Comparison of ENCODE assay signal across 3 worm cellular contexts in genomic region chrV:16779971-16780370, ce11.
TF ChIP-seq lines count a peak whose summit lies in the region.

No protein-coding gene starts in this region.

TF ChIP-seq in whole organism, L1 larva, 84 proteins besides CTCF, POLR2A, EP300 and RAD21:
- TF ChIP-seq unc-130 (tag; optimal IDR thresholded peaks at IDR 0.05; lab: Kevin White, UChicago), result peak; percentile 17
- no peak for TF ChIP-seq mdl-1 (tag; optimal IDR thresholded peaks at IDR 0.05; lab: Kevin White, UChicago)
- TF ChIP-seq efl-1 (optimal IDR thresholded peaks at IDR 0.05; lab: Kevin White, UChicago), result no peak
- peak in 1 of 2 experiments; percentile 84 for TF ChIP-seq efl-1 (GFP tag; optimal IDR thresholded peaks at IDR 0.05 in 1 of 2; lab: Kevin White, UChicago)
- peak in 3 of 6 experiments; percentile 2 to 59 (median 46) for TF ChIP-seq elt-3 (tag; optimal IDR thresholded peaks at IDR 0.05; lab: Kevin White, UChicago)

TF ChIP-seq in whole organism, L2 larva, 48 proteins besides CTCF, POLR2A, EP300 and RAD21:
- TF ChIP-seq blmp-1 (tag; optimal IDR thresholded peaks at IDR 0.05; lab: Kevin White, UChicago; ENCODE audit: insufficient read depth) (peak; percentile 11), unc-62 (GFP tag; optimal IDR thresholded peaks at IDR 0.05; lab: Kevin White, UChicago) (no peak), ama-1 (optimal IDR thresholded peaks at IDR 0.05; lab: Kevin White, UChicago) (no peak), sma-9 (GFP tag; optimal IDR thresholded peaks at IDR 0.05; lab: Kevin White, UChicago) (peak; percentile 19), sma-9 (tag; optimal IDR thresholded peaks at IDR 0.05; lab: Kevin White, UChicago) (no peak)

TF ChIP-seq in whole organism, L4 larva, 104 proteins besides CTCF, POLR2A, EP300 and RAD21:
- TF ChIP-seq zfp-2 (tag; optimal IDR thresholded peaks at IDR 0.05; lab: Kevin White, UChicago), result no peak
- no peak for TF ChIP-seq fkh-10 (GFP tag; optimal IDR thresholded peaks at IDR 0.05; lab: Kevin White, UChicago)
- peak in 1 of 2 experiments; percentile 93 for TF ChIP-seq unc-62 (GFP tag; optimal IDR thresholded peaks at IDR 0.05 in 1 of 2; lab: Kevin White, UChicago)
- TF ChIP-seq unc-62 (tag; optimal IDR thresholded peaks at IDR 0.05; lab: Kevin White, UChicago), result no peak
- TF ChIP-seq Y5F2A.4 (GFP tag; optimal IDR thresholded peaks at IDR 0.05; lab: Kevin White, UChicago), result no peak
- TF ChIP-seq duxl-1 (tag; optimal IDR thresholded peaks at IDR 0.05; lab: Kevin White, UChicago; ENCODE audit: poor library complexity), result no peak
- TF ChIP-seq aly-2 (tag; optimal IDR thresholded peaks at IDR 0.05; lab: Kevin White, UChicago), result no peak
- no peak for TF ChIP-seq dmd-9 (GFP tag; IDR thresholded peaks at IDR 0.05; lab: Robert Waterston, UW)
- TF ChIP-seq dmd-6 (GFP tag; IDR thresholded peaks at IDR 0.05; lab: Robert Waterston, UW), result peak; percentile 2; the same call in 1 of the 2 replicates
- TF ChIP-seq nhr-111 (GFP tag; optimal IDR thresholded peaks at IDR 0.05; lab: Kevin White, UChicago), result no peak
- no peak for TF ChIP-seq madf-9 (GFP tag; conservative IDR thresholded peaks at IDR 0.05; lab: Robert Waterston, UW)
- no peak for TF ChIP-seq lin-38 (GFP tag; IDR thresholded peaks at IDR 0.05; lab: Robert Waterston, UW)
- no peak for TF ChIP-seq saeg-2 (GFP tag; IDR thresholded peaks at IDR 0.05; lab: Robert Waterston, UW)
- TF ChIP-seq ceh-32 (tag; optimal IDR thresholded peaks at IDR 0.05; lab: Kevin White, UChicago; ENCODE audit: poor library complexity), result no peak
- no peak for TF ChIP-seq mxl-2 (GFP tag; conservative IDR thresholded peaks at IDR 0.05; lab: Robert Waterston, UW)
- no peak for TF ChIP-seq lin-1 (GFP tag; IDR thresholded peaks at IDR 0.05; lab: Robert Waterston, UW)
- no peak for TF ChIP-seq spr-1 (tag; optimal IDR thresholded peaks at IDR 0.05; lab: Kevin White, UChicago)

Comparison
In these comparisons a context has a peak if more than half of its experiments do, and no peak if none do; other contexts are left out.
1. Of the 29 proteins assayed by ChIP-seq in both whole organism, L4 larva and whole organism, L1 larva: peak only in whole organism, L4 larva: none; only in whole organism, L1 larva: unc-130; in both: none; in neither: 27; mixed calls (peak in some experiments, not most) for 1.